1 worm cellular context compared by ENCODE assay signal in genomic region chrIII:7120477-7120876, ce11.
A peak's percentile ranks its signal among the peaks of the same experiment; 100 is the strongest.
TF ChIP-seq lines count a peak whose summit lies in the region.

No protein-coding gene starts in this region.

TF ChIP-seq in whole organism, L1 larva, 84 proteins besides CTCF, POLR2A, EP300 and RAD21 (continued from another document):
- TF ChIP-seq ceh-90 (tag; optimal IDR thresholded peaks at IDR 0.05; lab: Kevin White, UChicago) (no peak), elt-3 (tag; optimal IDR thresholded peaks at IDR 0.05; lab: Kevin White, UChicago) (peak in 2 of 6 experiments; percentile 29 to 52), hlh-4 (tag; optimal IDR thresholded peaks at IDR 0.05; lab: Kevin White, UChicago) (no peak), unc-130 (tag; optimal IDR thresholded peaks at IDR 0.05; lab: Kevin White, UChicago) (no peak), snpc-4 (tag; optimal IDR thresholded peaks at IDR 0.05; lab: Kevin White, UChicago) (no peak), sup-37 (GFP tag; optimal IDR thresholded peaks at IDR 0.05; lab: Kevin White, UChicago) (no peak), zip-4 (GFP tag; optimal IDR thresholded peaks at IDR 0.05; lab: Kevin White, UChicago) (no peak), zag-1 (tag; optimal IDR thresholded peaks at IDR 0.05; lab: Kevin White, UChicago) (no peak), nhr-90 (tag; optimal IDR thresholded peaks at IDR 0.05; lab: Kevin White, UChicago; ENCODE audit: poor library complexity) (peak; percentile 58), unc-62 (GFP tag; optimal IDR thresholded peaks at IDR 0.05; lab: Kevin White, UChicago) (no peak), sox-4 (tag; optimal IDR thresholded peaks at IDR 0.05; lab: Kevin White, UChicago) (no peak), tlp-1 (tag; optimal IDR thresholded peaks at IDR 0.05; lab: Kevin White, UChicago) (no peak), lin-15B (tag; optimal IDR thresholded peaks at IDR 0.05; lab: Kevin White, UChicago) (no peak), C16A3.4 (tag; optimal IDR thresholded peaks at IDR 0.05; lab: Kevin White, UChicago) (no peak), ceh-82 (tag; optimal IDR thresholded peaks at IDR 0.05; lab: Kevin White, UChicago) (no peak), ceh-8 (GFP tag; optimal IDR thresholded peaks at IDR 0.05; lab: Kevin White, UChicago) (no peak), aha-1 (tag; optimal IDR thresholded peaks at IDR 0.05; lab: Kevin White, UChicago) (no peak), ama-1 (optimal IDR thresholded peaks at IDR 0.05; lab: Kevin White, UChicago) (no peak), alr-1 (tag; optimal IDR thresholded peaks at IDR 0.05; lab: Kevin White, UChicago; ENCODE audit: borderline replicate concordance) (no peak), sptf-1 (tag; optimal IDR thresholded peaks at IDR 0.05; lab: Kevin White, UChicago) (no peak), lsy-2 (tag; optimal IDR thresholded peaks at IDR 0.05; lab: Kevin White, UChicago) (peak; percentile 5 to 36), aly-2 (tag; optimal IDR thresholded peaks at IDR 0.05; lab: Kevin White, UChicago) (no peak), ztf-4 (tag; optimal IDR thresholded peaks at IDR 0.05; lab: Kevin White, UChicago) (no peak), jun-1 (tag; optimal IDR thresholded peaks at IDR 0.05; lab: Kevin White, UChicago) (no peak), Y116A8C.19 (tag; optimal IDR thresholded peaks at IDR 0.05; lab: Kevin White, UChicago; ENCODE audit: borderline replicate concordance) (no peak), egl-27 (tag; optimal IDR thresholded peaks at IDR 0.05; lab: Kevin White, UChicago) (no peak), tbx-2 (tag; optimal IDR thresholded peaks at IDR 0.05; lab: Kevin White, UChicago) (peak; percentile 19), lir-3 (tag; optimal IDR thresholded peaks at IDR 0.05; lab: Kevin White, UChicago; ENCODE audit: poor library complexity) (no peak), ceh-63 (GFP tag; optimal IDR thresholded peaks at IDR 0.05; lab: Kevin White, UChicago) (no peak), lin-39 (tag; optimal IDR thresholded peaks at IDR 0.05; lab: Kevin White, UChicago) (no peak), nhr-47 (tag; optimal IDR thresholded peaks at IDR 0.05; lab: Kevin White, UChicago) (peak; percentile 23), blmp-1 (tag; optimal IDR thresholded peaks at IDR 0.05; lab: Kevin White, UChicago) (peak; percentile 41)
